Worm (Caenorhabditis elegans): ENCODE results near the gene aexr-1.

Gene aexr-1

DNA sequence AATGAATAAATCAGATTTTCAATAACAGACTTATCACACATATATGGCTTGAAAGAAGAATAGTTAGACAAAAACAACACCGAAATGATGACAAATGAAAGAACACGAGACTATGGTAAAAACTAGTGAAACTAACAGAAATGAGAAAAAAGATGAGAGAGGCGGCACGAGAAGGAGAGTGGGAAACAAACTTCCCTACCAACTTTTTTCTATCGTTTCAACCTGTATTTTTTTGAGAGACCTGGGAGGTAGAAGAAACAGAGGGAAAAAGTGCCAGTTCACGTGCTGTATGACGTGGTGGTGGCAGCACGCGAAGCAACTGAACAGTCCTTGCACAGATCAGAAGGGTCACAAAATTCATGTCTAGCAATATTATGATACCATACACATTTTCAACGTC lies 7.7 kb upstream of the aexr-1 start:
- TF ChIP-seq nhr-25 (tag; optimal IDR thresholded peaks at IDR 0.05) = peak; percentile 49
- peak; percentile 49 for TF ChIP-seq elt-2 (tag; optimal IDR thresholded peaks at IDR 0.05)
- peak; percentile 41 for TF ChIP-seq skn-1 (tag; optimal IDR thresholded peaks at IDR 0.05)
- TF ChIP-seq pha-4 (tag; optimal IDR thresholded peaks at IDR 0.05) = peak; percentile 65
- no peak for TF ChIP-seq nhr-12 (tag; optimal IDR thresholded peaks at IDR 0.05)
- TF ChIP-seq tbx-2 (tag; optimal IDR thresholded peaks at IDR 0.05) = no peak
- TF ChIP-seq nhr-23 (tag; optimal IDR thresholded peaks at IDR 0.05) = peak; percentile 29
- TF ChIP-seq mdl-1 (tag; optimal IDR thresholded peaks at IDR 0.05) = peak; percentile 34

DNA sequence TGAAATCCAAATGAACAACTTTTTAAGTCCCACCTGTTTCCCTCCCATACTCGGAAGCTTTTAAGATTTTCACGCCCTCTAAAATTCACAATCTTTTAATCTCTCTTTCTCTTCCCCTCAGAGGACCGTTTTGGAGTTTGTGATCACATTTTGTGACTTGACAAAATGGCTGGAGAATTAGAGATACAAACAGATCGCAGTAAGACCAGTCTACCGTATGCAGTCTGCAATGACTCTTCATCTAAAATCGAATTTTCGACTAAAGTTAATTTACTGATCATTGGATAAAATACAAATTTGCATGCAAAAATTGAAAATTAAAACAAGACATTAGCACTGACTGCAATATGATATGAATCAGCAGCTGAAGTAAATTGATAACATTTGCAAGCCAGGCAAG lies 6.4 kb upstream of the aexr-1 start:
- TF ChIP-seq elt-2 (tag; optimal IDR thresholded peaks at IDR 0.05) = peak; percentile 29
- TF ChIP-seq nfya-1 (tag; optimal IDR thresholded peaks at IDR 0.05; ENCODE audit: insufficient read depth) = peak; percentile 18
- peak; percentile 55 for TF ChIP-seq nhr-25 (tag; optimal IDR thresholded peaks at IDR 0.05)
- TF ChIP-seq nhr-67 (tag; optimal IDR thresholded peaks at IDR 0.05) = no peak
- no peak for TF ChIP-seq lin-15B (tag; optimal IDR thresholded peaks at IDR 0.05)
- no peak for TF ChIP-seq egl-27 (tag; optimal IDR thresholded peaks at IDR 0.05)

DNA sequence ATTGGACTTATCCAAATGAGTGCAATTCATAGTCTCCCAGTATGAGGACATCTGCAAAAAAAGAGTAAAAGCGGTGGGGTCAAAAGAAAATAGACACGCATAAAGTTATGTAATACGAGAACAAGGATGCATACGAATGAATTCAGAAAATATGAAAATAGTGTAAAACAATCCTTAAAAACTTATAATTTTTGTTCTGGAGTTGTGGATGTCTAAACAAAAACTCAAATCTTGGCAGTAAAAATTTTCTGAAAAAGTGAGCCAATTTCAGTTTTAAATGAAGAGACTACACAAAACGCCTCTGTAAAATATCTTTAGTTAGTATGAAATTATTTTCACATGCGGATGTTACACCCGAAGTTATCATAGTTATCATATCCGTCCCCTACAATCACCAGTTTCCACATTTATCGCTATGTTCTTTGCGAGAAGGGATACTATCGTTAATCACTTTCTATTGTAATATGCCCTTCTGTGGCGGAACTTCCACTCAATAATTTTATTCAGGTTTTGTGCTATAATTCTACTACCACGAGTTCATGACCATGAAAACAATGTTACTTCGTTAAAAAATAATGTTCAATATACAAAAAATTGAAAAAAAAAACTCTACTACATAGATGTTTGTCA lies 5.6 kb upstream of the aexr-1 start, which contains the start of gene nhr-120:
nhr-120 (minus strand) TSS at position 51 of the 630 bp plus-strand sequence.
- TF ChIP-seq hmg-11 (tag; optimal IDR thresholded peaks at IDR 0.05) = no peak
- TF ChIP-seq nhr-25 (tag; optimal IDR thresholded peaks at IDR 0.05) = peak; percentile 17
- no peak for TF ChIP-seq jun-1 (tag; optimal IDR thresholded peaks at IDR 0.05)
- TF ChIP-seq nhr-67 (tag; optimal IDR thresholded peaks at IDR 0.05) = no peak

DNA sequence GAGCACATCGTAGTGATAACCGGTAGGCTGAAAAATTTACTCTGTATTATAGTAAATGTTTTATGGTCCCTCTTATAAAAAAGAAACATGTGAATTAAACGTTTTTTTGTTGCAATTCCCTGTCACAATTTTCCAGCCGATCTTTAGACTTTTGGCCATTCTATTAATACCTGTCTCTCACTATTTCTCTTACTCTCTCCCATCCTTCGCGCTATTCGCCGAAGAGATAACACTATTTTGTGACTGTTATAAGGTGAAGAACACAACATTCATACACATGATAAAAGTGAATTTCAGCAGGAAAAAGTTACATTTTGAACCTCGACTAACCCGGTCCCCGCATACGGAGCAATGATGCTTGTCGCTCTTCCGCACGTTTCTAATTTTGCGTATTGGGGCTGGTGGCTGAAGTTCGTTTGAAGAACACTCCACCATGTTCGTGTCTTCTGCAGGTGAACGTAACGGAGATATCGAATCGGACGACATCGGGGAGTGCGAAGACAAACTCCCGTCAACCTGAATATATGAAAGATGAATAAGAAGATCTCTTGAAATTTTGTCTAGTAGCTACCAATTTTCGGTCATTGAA lies 4.0 kb upstream of the aexr-1 start:
- TF ChIP-seq ceh-82 (tag; optimal IDR thresholded peaks at IDR 0.05) = no peak
- no peak for TF ChIP-seq hmg-11 (tag; optimal IDR thresholded peaks at IDR 0.05)
- TF ChIP-seq elt-2 (tag; optimal IDR thresholded peaks at IDR 0.05) = peak; percentile 73
- TF ChIP-seq jun-1 (tag; optimal IDR thresholded peaks at IDR 0.05) = peak; percentile 40
- TF ChIP-seq nhr-43 (tag; optimal IDR thresholded peaks at IDR 0.05; ENCODE audit: poor library complexity, severe bottlenecking) = peak; percentile 62
- TF ChIP-seq nhr-11 (tag; optimal IDR thresholded peaks at IDR 0.05) = no peak
- no peak for TF ChIP-seq pha-4 (tag; optimal IDR thresholded peaks at IDR 0.05)
- TF ChIP-seq nfya-1 (tag; optimal IDR thresholded peaks at IDR 0.05; ENCODE audit: insufficient read depth) = peak; percentile 16
- TF ChIP-seq nhr-25 (tag; optimal IDR thresholded peaks at IDR 0.05) = peak; percentile 75
- no peak for TF ChIP-seq nhr-67 (tag; optimal IDR thresholded peaks at IDR 0.05)
- TF ChIP-seq mml-1 (tag; optimal IDR thresholded peaks at IDR 0.05) = no peak
- peak; percentile 32 for TF ChIP-seq ceh-28 (tag; optimal IDR thresholded peaks at IDR 0.05)
- no peak for TF ChIP-seq fkh-2 (tag; optimal IDR thresholded peaks at IDR 0.05)
- TF ChIP-seq pqm-1 (tag; optimal IDR thresholded peaks at IDR 0.05) = peak; percentile 70
- TF ChIP-seq nhr-23 (tag; optimal IDR thresholded peaks at IDR 0.05) = peak; percentile 67
- TF ChIP-seq ceh-16 (tag; optimal IDR thresholded peaks at IDR 0.05) = no peak
- TF ChIP-seq daf-12 (tag; optimal IDR thresholded peaks at IDR 0.05) = no peak

DNA sequence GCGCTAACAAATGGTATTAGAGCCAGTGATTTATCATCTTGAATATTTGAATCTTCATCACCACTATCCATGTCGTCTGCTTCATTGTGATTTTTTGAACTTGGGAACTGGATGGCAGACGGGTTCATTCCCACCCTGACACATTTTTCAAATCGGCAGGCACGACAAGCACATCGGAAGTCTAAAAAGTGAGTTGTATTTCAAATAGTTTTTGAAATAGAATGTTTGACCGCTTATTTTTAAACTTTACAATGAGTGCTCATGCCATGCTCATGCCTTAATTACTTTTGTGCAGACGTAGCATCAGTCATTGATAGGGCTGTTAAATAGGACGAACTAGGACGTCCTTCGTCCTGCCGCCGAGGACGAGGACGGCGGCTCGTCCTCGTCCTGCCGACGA lies 2.9 kb upstream of the aexr-1 start:
- TF ChIP-seq nhr-23 (tag; optimal IDR thresholded peaks at IDR 0.05) = no peak
- TF ChIP-seq zag-1 (tag; optimal IDR thresholded peaks at IDR 0.05) = no peak
- no peak for TF ChIP-seq elt-1 (tag; optimal IDR thresholded peaks at IDR 0.05)
- TF ChIP-seq egl-5 (tag; optimal IDR thresholded peaks at IDR 0.05) = no peak
- no peak for TF ChIP-seq eor-1 (tag; optimal IDR thresholded peaks at IDR 0.05)
- no peak for TF ChIP-seq mml-1 (tag; optimal IDR thresholded peaks at IDR 0.05)
- TF ChIP-seq ceh-28 (tag; optimal IDR thresholded peaks at IDR 0.05) = no peak
- TF ChIP-seq egl-27 (tag; optimal IDR thresholded peaks at IDR 0.05) = no peak
- TF ChIP-seq nhr-28 (tag; optimal IDR thresholded peaks at IDR 0.05) = no peak
- no peak for TF ChIP-seq jun-1 (tag; optimal IDR thresholded peaks at IDR 0.05)
- no peak for TF ChIP-seq R02D3.7 (tag; optimal IDR thresholded peaks at IDR 0.05)
- no peak for TF ChIP-seq elt-2 (tag; optimal IDR thresholded peaks at IDR 0.05)

DNA sequence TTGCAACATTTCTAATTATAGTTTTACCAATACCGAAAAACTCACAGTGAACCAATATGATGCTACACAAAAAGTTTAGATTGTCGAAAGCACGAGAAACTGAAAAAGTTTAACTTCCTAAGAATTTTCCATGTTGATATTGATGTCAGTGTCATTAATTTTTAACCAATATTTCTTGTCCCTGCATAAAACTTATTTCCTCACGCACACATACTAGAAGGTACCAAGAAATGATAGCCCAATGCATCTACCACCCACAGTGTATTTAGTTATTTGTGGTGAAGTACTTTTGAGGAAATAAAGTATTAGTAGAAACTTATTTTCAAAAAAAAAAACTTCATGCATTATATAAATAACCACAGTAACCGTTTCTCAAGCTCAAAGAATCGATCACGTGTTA lies 3.6 kb downstream of the aexr-1 start, which contains the start of gene aexr-2:
aexr-2 (minus strand) TSS at position 101 of the 400 bp plus-strand sequence.
- TF ChIP-seq tbx-2 (tag; optimal IDR thresholded peaks at IDR 0.05) (no peak), eor-1 (tag; optimal IDR thresholded peaks at IDR 0.05) (no peak), ZK546.5 (tag; optimal IDR thresholded peaks at IDR 0.05) (no peak), nhr-237 (tag; optimal IDR thresholded peaks at IDR 0.05) (no peak), nhr-25 (tag; optimal IDR thresholded peaks at IDR 0.05) (no peak), unc-39 (tag; optimal IDR thresholded peaks at IDR 0.05) (no peak), nhr-67 (tag; optimal IDR thresholded peaks at IDR 0.05) (no peak), lsy-12 (tag; optimal IDR thresholded peaks at IDR 0.05) (no peak)
